Worm (Caenorhabditis elegans) whole organism, midembryonic: Measurements from ENCODE around the gene C46H3.2.
"Not testable (repeated sequence)": the region's sequence is repeated elsewhere in the genome, so short reads cannot be mapped to it uniquely, and the experiment has no call there.

Experiments used
- klf-2 ChIP-seq: fragments of 200-800 bp; sonication (Bioruptor generic); conservative IDR thresholded peaks from 2 replicates; pipeline ENCODE4 v1.3.6; 2022; ENCODE audit warnings: missing genetic modification reagents, missing genetic modification characterization, missing compliant biosample characterization
- tab-1 ChIP-seq: fragments of 200-800 bp; sonication (Bioruptor generic); IDR thresholded peaks from 2 replicates; pipeline ENCODE4 v1.3.6; 2022; ENCODE audit warnings: missing genetic modification characterization, missing compliant biosample characterization

DNA sequence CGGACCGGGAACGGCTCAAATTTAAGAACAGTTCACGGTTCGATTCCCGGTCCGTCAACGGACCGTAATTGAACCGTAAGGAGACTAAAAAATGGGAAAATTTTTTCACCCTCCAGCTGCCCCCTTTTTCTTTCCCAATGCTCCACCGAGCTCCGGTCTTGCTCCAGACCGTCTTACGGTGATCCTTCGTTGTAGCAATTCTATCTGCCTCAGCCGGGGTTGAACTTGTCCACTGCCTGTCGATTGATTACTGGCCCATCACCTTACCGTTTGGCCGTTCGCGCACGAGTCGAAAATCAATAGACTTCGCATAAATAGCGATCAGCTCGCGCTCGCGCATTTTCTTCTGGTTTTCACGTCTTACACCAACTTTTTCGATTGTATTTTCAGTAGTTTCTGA lies 3.3 kb upstream of the C46H3.2 start:
- TF ChIP-seq tab-1, klf-2 (GFP tag; lab: Robert Waterston, UW): not testable (repeated sequence)
